Fruit fly (Drosophila melanogaster) whole organism, embryonic: ENCODE data around the gene Mer.

Experiments used
- Bteb2 ChIP-seq: fragments of 200-800 bp; sonication (Bioruptor generic); optimal IDR thresholded peaks from 2 replicates; lab custom pipeline; 2016; ENCODE audit warnings: missing biosample characterization, missing genetic modification characterization
- CG1024 ChIP-seq: fragments of 200-800 bp; sonication (Bioruptor generic); IDR thresholded peaks from 2 replicates; pipeline ENCODE4 v1.3.6; 2022; ENCODE audit warnings: missing biosample characterization, missing genetic modification characterization
- CG12071 ChIP-seq: fragments of 200-800 bp; sonication (Bioruptor generic); optimal IDR thresholded peaks from 3 replicates; lab custom pipeline; 2018; ENCODE audit warnings: missing biosample characterization, mild to moderate bottlenecking, missing genetic modification characterization
- CG12104 ChIP-seq: fragments of 200-800 bp; sonication (Bioruptor generic); optimal IDR thresholded peaks from 3 replicates; lab custom pipeline; 2016; ENCODE audit warnings: missing biosample characterization, missing genetic modification characterization
- CG12659 ChIP-seq: fragments of 200-800 bp; sonication (Bioruptor generic); optimal IDR thresholded peaks from 3 replicates; lab custom pipeline; 2017; ENCODE audit warnings: mild to moderate bottlenecking, missing biosample characterization, missing genetic modification reagents, missing genetic modification characterization
- CG14860 ChIP-seq: fragments of 200-800 bp; sonication (Bioruptor generic); IDR thresholded peaks from 3 replicates; pipeline ENCODE4 v1.3.6; 2022; ENCODE audit warnings: missing biosample characterization, missing genetic modification characterization; ENCODE audit not compliant: partially characterized antibody
- CG1602 ChIP-seq: fragments of 200-800 bp; sonication (Bioruptor generic); optimal IDR thresholded peaks from 3 replicates; lab custom pipeline; 2016; ENCODE audit warnings: missing biosample characterization, missing genetic modification characterization
- CG1647 ChIP-seq: fragments of 200-800 bp; sonication (Bioruptor generic); optimal IDR thresholded peaks from 3 replicates; lab custom pipeline; 2016; ENCODE audit warnings: missing biosample characterization, missing genetic modification characterization
- CG17359 ChIP-seq: fragments of 200-800 bp; sonication (Bioruptor generic); optimal IDR thresholded peaks from 3 replicates; lab custom pipeline; 2018; ENCODE audit warnings: missing biosample characterization, mild to moderate bottlenecking, missing genetic modification characterization, moderate library complexity
- CG17361 ChIP-seq: fragments of 200-800 bp; sonication (Bioruptor generic); IDR thresholded peaks from 3 replicates; pipeline ENCODE4 v1.3.6; 2022; ENCODE audit warnings: missing biosample characterization, missing genetic modification characterization
- CG17385 ChIP-seq: fragments of 200-800 bp; sonication (Bioruptor generic); optimal IDR thresholded peaks from 3 replicates; lab custom pipeline; 2018; ENCODE audit warnings: missing biosample characterization, mild to moderate bottlenecking, missing genetic modification characterization
- CG17802 ChIP-seq: fragments of 200-800 bp; sonication (Bioruptor generic); optimal IDR thresholded peaks from 2 replicates; lab custom pipeline; 2018; ENCODE audit warnings: missing biosample characterization, mild to moderate bottlenecking, missing genetic modification characterization, moderate library complexity
- CG1792 ChIP-seq: fragments of 200-800 bp; sonication (Bioruptor generic); optimal IDR thresholded peaks from 2 replicates; lab custom pipeline; 2016; ENCODE audit warnings: missing biosample characterization, missing genetic modification characterization
- CG18476 ChIP-seq: fragments of 200-800 bp; sonication (Bioruptor generic); optimal IDR thresholded peaks from 2 replicates; lab custom pipeline; 2016; ENCODE audit warnings: missing biosample characterization, mild to moderate bottlenecking, missing genetic modification characterization
- CG2199 ChIP-seq: fragments of 200-800 bp; sonication (Bioruptor generic); IDR thresholded peaks from 3 replicates; pipeline ENCODE4 v1.3.6; 2022; ENCODE audit warnings: missing biosample characterization, missing genetic modification characterization
- CG2875 ChIP-seq: fragments of 200-800 bp; sonication (Bioruptor generic); optimal IDR thresholded peaks from 2 replicates; lab custom pipeline; 2017; ENCODE audit warnings: missing biosample characterization, mild to moderate bottlenecking, missing genetic modification characterization, missing genetic modification reagents
- CG31388 ChIP-seq: fragments of 200-800 bp; sonication (Bioruptor generic); optimal IDR thresholded peaks from 2 replicates; lab custom pipeline; 2016; ENCODE audit warnings: missing biosample characterization, missing genetic modification characterization
- CG32532 ChIP-seq: fragments of 200-800 bp; sonication (Bioruptor generic); IDR thresholded peaks from 2 replicates; pipeline ENCODE4 v1.3.6; 2022; ENCODE audit warnings: missing biosample characterization, missing genetic modification characterization
- CG3281 ChIP-seq: fragments of 200-800 bp; sonication (Bioruptor generic); optimal IDR thresholded peaks from 3 replicates; lab custom pipeline; 2017; ENCODE audit warnings: missing biosample characterization, mild to moderate bottlenecking, missing genetic modification characterization
- CG34376 ChIP-seq: fragments of 200-800 bp; sonication (Bioruptor generic); optimal IDR thresholded peaks from 2 replicates; lab custom pipeline; 2018; ENCODE audit warnings: missing biosample characterization, mild to moderate bottlenecking, missing genetic modification characterization
- CG34422 ChIP-seq: fragments of 200-800 bp; sonication (Bioruptor generic); IDR thresholded peaks from 3 replicates; pipeline ENCODE4 v1.3.6; 2022; ENCODE audit warnings: missing biosample characterization, missing genetic modification characterization
- CG42726 ChIP-seq: fragments of 200-800 bp; sonication (Bioruptor generic); IDR thresholded peaks from 2 replicates; pipeline ENCODE4 v1.3.6; 2022; ENCODE audit warnings: missing biosample characterization, missing genetic modification characterization; ENCODE audit not compliant: partially characterized antibody
- CG4282 ChIP-seq: fragments of 200-800 bp; sonication (Bioruptor generic); optimal IDR thresholded peaks from 2 replicates; lab custom pipeline; 2016; ENCODE audit warnings: missing biosample characterization, missing genetic modification characterization
- CG4328 ChIP-seq: fragments of 200-800 bp; sonication (Bioruptor generic); optimal IDR thresholded peaks from 3 replicates; lab custom pipeline; 2017; ENCODE audit warnings: missing biosample characterization, missing genetic modification reagents, missing genetic modification characterization
- CG8359 ChIP-seq: fragments of 200-800 bp; sonication (Bioruptor generic); optimal IDR thresholded peaks from 2 replicates; lab custom pipeline; 2017; ENCODE audit warnings: missing biosample characterization, mild to moderate bottlenecking, missing genetic modification characterization, borderline replicate concordance
- CG8924 ChIP-seq: fragments of 200-800 bp; optimal IDR thresholded peaks from 3 replicates; lab custom pipeline; 2019; ENCODE audit warnings: missing biosample characterization, mild to moderate bottlenecking, missing genetic modification characterization, moderate library complexity
- CG9437 ChIP-seq: fragments of 200-800 bp; sonication (Bioruptor generic); optimal IDR thresholded peaks from 2 replicates; lab custom pipeline; 2018; ENCODE audit warnings: missing biosample characterization, mild to moderate bottlenecking, missing genetic modification characterization
- CG9797 ChIP-seq: fragments of 200-800 bp; sonication (Bioruptor generic); optimal IDR thresholded peaks from 3 replicates; lab custom pipeline; 2018; ENCODE audit warnings: missing biosample characterization, mild to moderate bottlenecking, missing genetic modification characterization
- Dbx ChIP-seq: fragments of 200-800 bp; sonication (Bioruptor generic); IDR thresholded peaks from 3 replicates; pipeline ENCODE4 v1.3.6; 2022; ENCODE audit warnings: missing biosample characterization, missing genetic modification characterization
- E2f1 ChIP-seq: fragments of 200-800 bp; sonication (Bioruptor generic); IDR thresholded peaks from 2 replicates; pipeline ENCODE4 v1.3.6; 2022; ENCODE audit warnings: missing biosample characterization, missing genetic modification characterization
- Fer1 ChIP-seq: fragments of 200-800 bp; sonication (Bioruptor generic); optimal IDR thresholded peaks from 2 replicates; lab custom pipeline; 2017; ENCODE audit warnings: missing biosample characterization, mild to moderate bottlenecking, missing genetic modification characterization
- HHEX ChIP-seq: fragments of 200-800 bp; sonication (Bioruptor generic); optimal IDR thresholded peaks from 3 replicates; lab custom pipeline; 2017; ENCODE audit warnings: missing biosample characterization, mild to moderate bottlenecking, missing genetic modification characterization, missing genetic modification reagents
- Hey ChIP-seq: fragments of 200-800 bp; sonication (Bioruptor generic); optimal IDR thresholded peaks from 3 replicates; lab custom pipeline; 2018; ENCODE audit warnings: missing biosample characterization, mild to moderate bottlenecking, missing genetic modification characterization
- Mad ChIP-seq: fragments of 200-800 bp; sonication (Bioruptor generic); optimal IDR thresholded peaks from 2 replicates; lab custom pipeline; 2016; ENCODE audit warnings: missing biosample characterization, missing genetic modification characterization
- NFAT ChIP-seq: fragments of 200-800 bp; sonication (Bioruptor generic); IDR thresholded peaks from 2 replicates; pipeline ENCODE4 v1.3.6; 2022; ENCODE audit warnings: missing biosample characterization, missing genetic modification characterization
- Trl ChIP-seq, 3 experiments: fragments of >200 bp in 2 of 3; fragments of 200-800 bp in 1 of 3; sonication (Bioruptor generic) in 1 of 3; optimal IDR thresholded peaks; 2 replicates in 1 of 3; 3 replicates in 2 of 3; lab custom pipeline; 2016 to 2017; ENCODE audit warnings: missing biosample characterization in 1 of 3, missing genetic modification characterization in 1 of 3
- abd-A ChIP-seq: fragments of 200-800 bp; sonication (Bioruptor generic); optimal IDR thresholded peaks from 3 replicates; lab custom pipeline; 2019; ENCODE audit warnings: missing biosample characterization, mild to moderate bottlenecking, missing genetic modification characterization, moderate library complexity
- al ChIP-seq: fragments of 200-800 bp; sonication (Bioruptor generic); IDR thresholded peaks from 2 replicates; pipeline ENCODE4 v1.3.6; 2022; ENCODE audit warnings: missing biosample characterization, missing genetic modification characterization
- ato ChIP-seq: fragments of 200-800 bp; sonication (Bioruptor generic); IDR thresholded peaks from 2 replicates; pipeline ENCODE4 v1.3.6; 2022; ENCODE audit warnings: missing biosample characterization, missing genetic modification characterization; ENCODE audit not compliant: partially characterized antibody
- cg ChIP-seq: fragments of 200-800 bp; sonication (Bioruptor generic); optimal IDR thresholded peaks from 3 replicates; lab custom pipeline; 2019; ENCODE audit warnings: missing biosample characterization, mild to moderate bottlenecking, missing genetic modification characterization, moderate library complexity
- crc ChIP-seq: fragments of 200-800 bp; sonication (Bioruptor generic); optimal IDR thresholded peaks from 2 replicates; lab custom pipeline; 2016; ENCODE audit warnings: missing biosample characterization, missing genetic modification characterization
- odd ChIP-seq: fragments of 200-800 bp; sonication (Bioruptor generic); optimal IDR thresholded peaks from 2 replicates; lab custom pipeline; 2017; ENCODE audit warnings: missing biosample characterization, mild to moderate bottlenecking, missing genetic modification characterization
- org-1 ChIP-seq: fragments of 200-800 bp; sonication (Bioruptor generic); optimal IDR thresholded peaks from 2 replicates; lab custom pipeline; 2017; ENCODE audit warnings: missing biosample characterization, missing genetic modification characterization
- phol ChIP-seq: fragments of 200-800 bp; sonication (Bioruptor generic); optimal IDR thresholded peaks from 3 replicates; lab custom pipeline; 2018; ENCODE audit warnings: missing biosample characterization, mild to moderate bottlenecking, missing genetic modification characterization, moderate library complexity
- rib ChIP-seq: fragments of 200-800 bp; sonication (Bioruptor generic); IDR thresholded peaks from 2 replicates; pipeline ENCODE4 v1.3.6; 2022; ENCODE audit warnings: missing biosample characterization, missing genetic modification characterization
- sens ChIP-seq: fragments of 200-800 bp; sonication (Bioruptor generic); peaks from one replicate; lab custom pipeline; 2016; ENCODE audit warnings: missing biosample characterization, missing genetic modification characterization
- z ChIP-seq: fragments of 200-800 bp; sonication (Bioruptor generic); IDR thresholded peaks from 3 replicates; pipeline ENCODE4 v1.3.6; 2022; ENCODE audit warnings: missing biosample characterization, missing genetic modification characterization
- zen2 ChIP-seq: fragments of 200-800 bp; sonication (Bioruptor generic); IDR thresholded peaks from 3 replicates; pipeline ENCODE4 v1.3.6; 2022; ENCODE audit warnings: missing biosample characterization, missing genetic modification characterization; ENCODE audit not compliant: partially characterized antibody
- zf30C ChIP-seq: fragments of 200-800 bp; sonication (Bioruptor generic); optimal IDR thresholded peaks from 3 replicates; lab custom pipeline; 2018; ENCODE audit warnings: missing biosample characterization, mild to moderate bottlenecking, missing genetic modification characterization

The Mer gene

DNA sequence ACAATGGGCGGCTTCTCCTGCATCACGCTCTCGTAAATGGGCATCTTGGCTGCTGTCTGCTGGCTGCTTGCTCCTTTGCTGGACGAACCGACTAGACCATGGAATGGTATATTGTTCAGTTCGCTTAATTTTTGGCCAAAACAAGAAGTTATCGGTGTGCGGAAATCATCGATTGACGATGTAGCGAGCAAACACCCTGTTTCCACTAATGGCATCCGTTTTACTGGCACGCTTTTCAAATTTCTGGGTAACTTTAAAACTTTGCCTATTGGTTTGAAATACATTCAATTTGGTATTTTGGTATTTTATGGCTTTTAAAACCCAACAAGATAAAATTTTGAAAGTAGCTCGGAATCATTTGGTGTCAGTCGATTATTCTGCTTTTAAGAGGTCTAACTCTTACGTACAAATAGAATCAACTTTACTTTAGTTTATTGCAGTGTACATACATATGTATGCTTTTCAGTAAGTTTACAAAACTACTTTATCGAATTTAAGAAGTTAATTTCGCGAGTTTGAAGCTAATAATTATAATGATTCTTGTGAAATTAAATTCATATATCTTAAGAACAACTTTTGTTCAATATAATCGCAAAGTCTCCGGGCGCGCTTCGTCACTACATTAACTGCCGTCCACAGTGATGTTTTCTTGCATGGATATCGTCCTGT is 47.3 kb downstream of the Mer start, which contains the start of gene Arp10 (continued):
- no peak for TF ChIP-seq z (GFP tag; lab: Robert Waterston, UW)
- no peak for TF ChIP-seq CG1602
- TF ChIP-seq cg (GFP tag; lab: Kevin White, UChicago): no peak
- no peak for TF ChIP-seq CG12071
- peak; percentile 83 for TF ChIP-seq CG17802 (tag; lab: Kevin White, UChicago)
- no peak for TF ChIP-seq Dbx (GFP tag; lab: Robert Waterston, UW)
- TF ChIP-seq CG12104: no peak
- peak; percentile 41; the same call in 1 of the 2 replicates for TF ChIP-seq ato (GFP tag; lab: Robert Waterston, UW)
- TF ChIP-seq CG31388 (GFP tag; lab: Kevin White, UChicago): no peak
- no peak for TF ChIP-seq CG18476 (GFP tag; lab: Kevin White, UChicago)
- no peak for TF ChIP-seq CG8924 (tag; lab: Kevin White, UChicago)
- TF ChIP-seq Fer1 (GFP tag; lab: Kevin White, UChicago): peak; percentile 12
- no peak for TF ChIP-seq CG34376 (GFP tag; lab: Kevin White, UChicago)
- no peak for TF ChIP-seq odd (GFP tag; lab: Kevin White, UChicago)
- TF ChIP-seq abd-A (tag; lab: Kevin White, UChicago): no peak
- peak; percentile 55; the same call in 1 of the 2 replicates for TF ChIP-seq CG1024 (GFP tag; lab: Robert Waterston, UW)
- no peak for TF ChIP-seq CG2199
- no peak for TF ChIP-seq CG2875 (GFP tag; lab: Kevin White, UChicago)
- TF ChIP-seq zen2: 0 out of 3 replicates have a peak, but pooled peaks have one; percentile 31
- no peak for TF ChIP-seq CG8359 (GFP tag; lab: Kevin White, UChicago)
- TF ChIP-seq Hey: no peak
- TF ChIP-seq Mad (GFP tag; lab: Kevin White, UChicago): no peak
- TF ChIP-seq al (GFP tag; lab: Robert Waterston, UW): no peak
- no peak for TF ChIP-seq rib
- TF ChIP-seq CG14860 (GFP tag; lab: Robert Waterston, UW): no peak
- TF ChIP-seq CG1792 (GFP tag; lab: Kevin White, UChicago): no peak
- peak; percentile 18 for TF ChIP-seq CG9797 (GFP tag; lab: Kevin White, UChicago)
- TF ChIP-seq sens (GFP tag; lab: Kevin White, UChicago): peak; percentile 72
- peak; percentile 40 for TF ChIP-seq phol (tag; lab: Kevin White, UChicago)
- TF ChIP-seq CG1647 (GFP tag; lab: Kevin White, UChicago): no peak
- TF ChIP-seq CG17385 (GFP tag; lab: Kevin White, UChicago): no peak
- no peak for TF ChIP-seq E2f1 (GFP tag; lab: Robert Waterston, UW)
- TF ChIP-seq Bteb2 (GFP tag; lab: Kevin White, UChicago): no peak
- TF ChIP-seq CG4328 (GFP tag; lab: Kevin White, UChicago): no peak
- TF ChIP-seq Trl (optimal IDR thresholded peaks at IDR 0.05; lab: Kevin White, UChicago): no peak
- peak; percentile 41 for TF ChIP-seq Trl (GFP tag; optimal IDR thresholded peaks at IDR 0.05; lab: Kevin White, UChicago)
- TF ChIP-seq CG9437 (GFP tag; lab: Kevin White, UChicago): no peak
- TF ChIP-seq CG4282: no peak
- TF ChIP-seq CG42726: no peak
- no peak for TF ChIP-seq NFAT (GFP tag; lab: Robert Waterston, UW)
- no peak for TF ChIP-seq org-1 (GFP tag; lab: Kevin White, UChicago)
- peak; percentile 36; the same call in 1 of the 2 replicates for TF ChIP-seq CG32532 (GFP tag; lab: Robert Waterston, UW)
- TF ChIP-seq zf30C (GFP tag; lab: Kevin White, UChicago): peak; percentile 58
- TF ChIP-seq crc (GFP tag; lab: Kevin White, UChicago): no peak
- peak; percentile 47 for TF ChIP-seq CG12659 (GFP tag; lab: Kevin White, UChicago)
- TF ChIP-seq CG34422 (GFP tag; lab: Robert Waterston, UW): no peak
- TF ChIP-seq HHEX (GFP tag; lab: Kevin White, UChicago): no peak
- 0 out of 3 replicates have a peak, but pooled peaks have one; percentile 35 for TF ChIP-seq CG17361 (GFP tag; lab: Robert Waterston, UW)
- TF ChIP-seq CG3281: no peak
- TF ChIP-seq CG17359: no peak
